Worm (Caenorhabditis elegans) whole organism, L4 larva: ENCODE results near the gene mlh-1.

Experiments used
- F49E8.2 ChIP-seq: sonication (generic microtip); optimal IDR thresholded peaks from 2 replicates; lab custom pipeline; 2016; ENCODE audit warnings: missing compliant biosample characterization, mild to moderate bottlenecking, missing genetic modification characterization, borderline replicate concordance
- T26A8.4 ChIP-seq: fragments of 200-800 bp; sonication (Bioruptor generic); IDR thresholded peaks from 2 replicates; pipeline ENCODE4 v1.3.6; 2022; ENCODE audit warnings: missing genetic modification characterization, missing compliant biosample characterization
- ama-1 ChIP-seq: fragments of 150-350 bp; optimal IDR thresholded peaks from 2 replicates; lab custom pipeline; 2014; ENCODE audit warnings: inconsistent platforms, mixed read lengths
- ceh-28 ChIP-seq: fragments of 150-350 bp; optimal IDR thresholded peaks from 2 replicates; lab custom pipeline; 2014; ENCODE audit warnings: missing biosample characterization, missing genetic modification reagents, missing genetic modification characterization
- lin-13 ChIP-seq: fragments of 150-350 bp; optimal IDR thresholded peaks from 2 replicates; lab custom pipeline; 2014; ENCODE audit warnings: missing biosample characterization, missing genetic modification reagents, missing genetic modification characterization
- mep-1 ChIP-seq: fragments of 150-350 bp; sonication (generic microtip); optimal IDR thresholded peaks from 3 replicates; lab custom pipeline; 2014; ENCODE audit warnings: missing biosample characterization, missing genetic modification characterization
- nhr-11 ChIP-seq: fragments of 150-350 bp; optimal IDR thresholded peaks from 2 replicates; lab custom pipeline; 2014; ENCODE audit warnings: missing biosample characterization, missing genetic modification characterization
- nhr-77 ChIP-seq: fragments of 150-350 bp; optimal IDR thresholded peaks from 2 replicates; lab custom pipeline; 2014; ENCODE audit warnings: missing biosample characterization, missing genetic modification characterization
- pha-4 ChIP-seq, 2 experiments: fragments of 150-350 bp in 1 of 2; fragments of 200-800 bp in 1 of 2; sonication (Bioruptor generic) in 1 of 2; IDR thresholded peaks in 1 of 2; optimal IDR thresholded peaks in 1 of 2; 2 replicates each; pipeline versions ENCODE4 v1.3.6 to Lab custom; 2014 to 2022; ENCODE audit warnings: missing genetic modification characterization in 2 of 2, missing genetic modification reagents in 2 of 2, missing biosample characterization in 1 of 2, missing compliant biosample characterization in 1 of 2
- rbr-2 ChIP-seq: sonication (generic microtip); optimal IDR thresholded peaks from 2 replicates; lab custom pipeline; 2016; ENCODE audit warnings: missing genotype, missing genetic modification characterization, missing compliant biosample characterization
- snpc-1.2 ChIP-seq: fragments of 200-800 bp; sonication (Bioruptor generic); IDR thresholded peaks from 2 replicates; pipeline ENCODE4 v1.3.6; 2022; ENCODE audit warnings: missing genetic modification reagents, missing genetic modification characterization, missing compliant biosample characterization
- unc-39 ChIP-seq: sonication (generic microtip); optimal IDR thresholded peaks from 2 replicates; lab custom pipeline; 2017; ENCODE audit warnings: missing biosample characterization, missing genetic modification characterization

- TF ChIP-seq ama-1 (lab: Kevin White, UChicago) (no peak), pha-4 (GFP tag; IDR thresholded peaks at IDR 0.05; lab: Robert Waterston, UW) (no peak), pha-4 (tag; optimal IDR thresholded peaks at IDR 0.05; lab: Kevin White, UChicago) (no peak), T26A8.4 (GFP tag; lab: Robert Waterston, UW) (no peak), nhr-77 (tag; lab: Kevin White, UChicago) (no peak), unc-39 (tag; lab: Kevin White, UChicago) (no peak), mep-1 (tag; lab: Kevin White, UChicago) (no peak), ceh-28 (tag; lab: Kevin White, UChicago) (no peak), rbr-2 (tag; lab: Kevin White, UChicago) (no peak), nhr-11 (tag; lab: Kevin White, UChicago) (no peak), lin-13 (GFP tag; lab: Kevin White, UChicago) (no peak), snpc-1.2 (GFP tag; lab: Robert Waterston, UW) (no peak), F49E8.2 (tag; lab: Kevin White, UChicago) (no peak)
These were observed 40.9 kb upstream of the mlh-1 start, which contains the start of gene scav-2 for ce11 chrIII:13555234-13555633.
